Worm (Caenorhabditis elegans): Measurements from ENCODE around the gene rsef-1.

Gene rsef-1

DNA sequence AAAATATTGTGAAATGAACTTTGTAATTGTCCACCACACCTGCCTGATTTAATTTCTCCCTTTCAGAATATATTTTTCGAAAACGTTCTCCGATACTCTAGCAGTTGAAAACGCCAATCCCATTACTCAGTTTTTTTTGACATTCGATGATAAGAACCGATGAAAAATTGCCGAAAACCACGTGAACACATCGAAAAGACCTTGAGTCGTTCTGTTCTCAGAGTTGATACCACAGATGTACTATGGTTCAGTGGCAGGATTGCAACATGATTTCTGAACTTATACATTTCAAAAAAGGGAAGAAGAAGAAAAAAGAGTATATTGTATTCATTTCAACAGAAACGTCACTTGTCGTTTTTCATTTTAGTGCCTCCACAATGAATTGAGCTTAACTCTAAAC lies 39.2 kb downstream of the rsef-1 start:
- no peak for TF ChIP-seq bed-2 (GFP tag; IDR thresholded peaks at IDR 0.05)
- TF ChIP-seq nhr-80 (tag; optimal IDR thresholded peaks at IDR 0.05) = peak; percentile 77
- no peak for TF ChIP-seq cebp-1 (GFP tag; IDR thresholded peaks at IDR 0.05)
- TF ChIP-seq cebp-1 (tag; optimal IDR thresholded peaks at IDR 0.05) = peak; percentile 30
- peak; percentile 16 for TF ChIP-seq lin-40 (tag; optimal IDR thresholded peaks at IDR 0.05)

DNA sequence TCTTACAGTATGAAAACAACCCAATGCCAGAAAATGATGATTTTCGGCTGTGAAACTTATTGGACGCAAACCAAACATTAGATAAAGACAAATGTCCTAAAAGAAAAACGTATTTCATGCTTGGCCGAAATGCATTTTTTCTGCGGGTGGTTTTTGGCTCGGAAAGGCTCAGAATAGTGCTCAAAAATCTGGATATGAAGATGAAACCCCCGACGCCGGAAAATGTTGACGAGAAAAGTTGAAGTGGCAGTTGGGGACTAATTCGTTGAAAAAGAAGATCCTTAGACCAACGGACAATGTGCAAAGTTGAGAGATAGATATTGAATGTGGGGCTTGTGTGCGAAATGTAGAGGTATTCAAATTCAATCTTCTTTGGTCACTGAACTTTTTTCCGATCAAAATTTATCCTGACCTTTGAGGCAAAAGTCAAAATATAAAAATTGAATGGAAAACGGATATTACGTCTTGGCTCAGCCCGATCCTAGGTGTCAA lies 40.6 kb downstream of the rsef-1 start, which contains the start of gene flp-18:
flp-18 (minus strand) TSS at position 51 of the 492 bp plus-strand sequence.
- no peak for TF ChIP-seq B0035.1 (tag; optimal IDR thresholded peaks at IDR 0.05)

DNA sequence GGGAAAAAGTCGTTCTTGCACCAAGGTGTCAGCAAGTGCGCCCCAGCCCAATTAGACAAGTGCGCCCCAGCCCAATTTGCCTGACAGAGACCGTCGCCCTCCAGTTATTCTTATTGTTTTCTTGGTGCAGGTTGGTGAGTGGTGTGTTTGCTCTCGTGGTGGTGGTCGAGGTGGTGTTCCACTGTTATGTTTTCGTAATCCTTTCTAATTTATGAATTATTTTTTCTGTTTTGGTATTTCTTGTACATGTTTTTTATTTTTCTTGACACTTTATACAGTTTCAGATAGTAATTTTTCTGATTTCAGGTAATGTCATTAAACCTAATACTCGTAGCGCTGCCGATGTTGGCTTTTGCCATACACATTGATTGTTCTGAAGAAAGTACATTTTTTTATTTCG lies 50.0 kb downstream of the rsef-1 start, which contains the start of gene Y48D7A.1:
Y48D7A.1 (plus strand) TSS at position 301 of the 400 bp plus-strand sequence.
- TF ChIP-seq madf-6 (GFP tag; IDR thresholded peaks at IDR 0.05) (no peak), zim-3 (tag; optimal IDR thresholded peaks at IDR 0.05) (no peak), ceh-27 (GFP tag; optimal IDR thresholded peaks at IDR 0.05) (no peak), ama-1 (optimal IDR thresholded peaks at IDR 0.05) (no peak), ama-1 (GFP tag; optimal IDR thresholded peaks at IDR 0.05) (no peak), K12H6.12 (tag; optimal IDR thresholded peaks at IDR 0.05) (no peak), ceh-91 (GFP tag; IDR thresholded peaks at IDR 0.05) (no peak), hmg-1.2 (GFP tag; IDR thresholded peaks at IDR 0.05) (no peak), nfyb-1 (GFP tag; IDR thresholded peaks at IDR 0.05) (no peak), B0261.1 (tag; optimal IDR thresholded peaks at IDR 0.05) (no peak), atf-7 (tag; optimal IDR thresholded peaks at IDR 0.05) (no peak), repo-1 (tag; optimal IDR thresholded peaks at IDR 0.05) (no peak), snpc-1.3 (tag; optimal IDR thresholded peaks at IDR 0.05; ENCODE audit: insufficient read depth) (no peak), lir-1 (GFP tag; conservative IDR thresholded peaks at IDR 0.05) (no peak)

Data from whole organism, young adult.